Worm (Caenorhabditis elegans): ENCODE data around the gene fipr-28.

DNA sequence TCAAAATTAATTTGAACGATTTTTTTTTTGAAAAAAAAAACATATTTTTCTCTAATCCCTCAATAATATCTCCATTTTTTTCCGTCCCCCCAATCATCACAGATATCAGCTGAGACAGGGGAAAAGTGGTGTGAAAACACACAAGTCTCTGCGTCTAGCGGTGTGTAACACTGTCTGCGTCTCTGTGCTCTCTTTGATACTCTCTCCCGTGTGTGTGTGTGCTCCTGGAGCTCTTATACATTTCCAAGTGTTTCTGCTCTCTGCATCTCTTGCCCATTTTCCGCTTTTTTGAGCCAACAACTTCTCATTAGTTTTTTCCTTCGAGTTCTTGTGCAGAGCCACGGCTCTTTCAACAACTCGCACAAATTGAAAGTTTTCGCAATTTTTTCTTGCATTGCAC lies 35.8 kb downstream of the fipr-28 start:
- TF ChIP-seq dao-5 (tag; optimal IDR thresholded peaks at IDR 0.05) (no peak), him-1 (tag; optimal IDR thresholded peaks at IDR 0.05) (peak; percentile 58), W03F9.2 (tag; optimal IDR thresholded peaks at IDR 0.05) (peak; percentile 3)
